Fruit fly (Drosophila melanogaster) Kc167 (cell line): ENCODE data around the gene CG12617.

Experiments used
- h ChIP-seq: fragments of >200 bp; optimal IDR thresholded peaks from 3 replicates; lab custom pipeline; 2018; ENCODE audit warnings: missing external identifiers
- ttk ChIP-seq: sonication (Bioruptor generic); optimal IDR thresholded peaks from 2 replicates; lab custom pipeline; 2017; ENCODE audit warnings: missing external identifiers

DNA sequence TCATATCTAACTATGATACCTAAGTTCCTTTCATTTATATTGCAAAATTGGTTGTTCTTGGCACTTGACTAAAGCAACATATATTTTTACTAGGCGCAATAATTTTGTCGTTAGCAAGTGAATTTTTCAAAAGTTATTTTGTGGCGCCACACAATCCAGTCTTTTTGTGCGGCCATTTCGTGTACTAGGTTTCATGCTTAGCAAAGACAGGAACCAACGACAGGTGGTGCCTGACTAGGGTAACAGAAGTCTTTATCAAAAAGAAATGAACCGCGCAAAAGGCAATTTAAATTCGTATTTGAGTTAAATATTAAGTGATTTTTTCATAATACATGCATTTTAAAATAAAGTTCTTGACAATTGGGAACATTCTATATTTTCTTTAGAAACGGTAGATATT lies 553 bp upstream of the CG12617 start:
- TF ChIP-seq ttk (no peak), h (no peak)
